Worm (Caenorhabditis elegans) whole organism, L4 larva: ENCODE results near the gene tiar-2.

Source experiments
- T20F7.1 ChIP-seq: fragments of 200-800 bp; sonication (Bioruptor generic); optimal IDR thresholded peaks from 2 replicates; lab custom pipeline; 2018; ENCODE audit warnings: mild to moderate bottlenecking, missing genetic modification characterization, missing compliant biosample characterization
- aly-2 ChIP-seq: sonication (generic microtip); optimal IDR thresholded peaks from 2 replicates; lab custom pipeline; 2018; ENCODE audit warnings: missing biosample characterization, missing genetic modification characterization
- ceh-82 ChIP-seq: sonication (generic microtip); optimal IDR thresholded peaks from 2 replicates; lab custom pipeline; 2017; ENCODE audit warnings: missing biosample characterization, missing genetic modification characterization
- ctbp-1 ChIP-seq: fragments of 200-800 bp; sonication (Bioruptor generic); IDR thresholded peaks from 2 replicates; pipeline ENCODE4 v1.3.6; 2022; ENCODE audit warnings: missing genetic modification reagents, missing genetic modification characterization, missing compliant biosample characterization
- daf-12 ChIP-seq: fragments of 150-350 bp; optimal IDR thresholded peaks from 2 replicates; lab custom pipeline; 2014; ENCODE audit warnings: missing biosample characterization, missing genetic modification reagents, missing genetic modification characterization
- daf-16 ChIP-seq, 3 experiments: sonication (generic microtip); optimal IDR thresholded peaks; 2 replicates each; lab custom pipeline; 2016 to 2017; ENCODE audit warnings: missing genetic modification characterization in 3 of 3, missing genetic modification reagents in 3 of 3, mild to moderate bottlenecking in 2 of 3, missing compliant biosample characterization in 2 of 3, missing biosample characterization in 1 of 3, moderate library complexity in 1 of 3
- daf-8 ChIP-seq: fragments of 200-800 bp; sonication (Bioruptor generic); IDR thresholded peaks from 2 replicates; pipeline ENCODE4 v1.3.6; 2022; ENCODE audit warnings: missing genetic modification characterization, missing compliant biosample characterization
- dmd-6 ChIP-seq: fragments of 200-800 bp; sonication (Bioruptor generic); IDR thresholded peaks from 2 replicates; pipeline ENCODE4 v1.3.6; 2022; ENCODE audit warnings: missing genetic modification reagents, missing genetic modification characterization, missing compliant biosample characterization
- dmd-8 ChIP-seq: fragments of 200-800 bp; sonication (Bioruptor generic); IDR thresholded peaks from 2 replicates; pipeline ENCODE4 v1.3.6; 2022; ENCODE audit warnings: missing genetic modification characterization, missing compliant biosample characterization
- dve-1 ChIP-seq: sonication (generic microtip); optimal IDR thresholded peaks from 2 replicates; lab custom pipeline; 2017; ENCODE audit warnings: antibody characterized with exemption, mild to moderate bottlenecking, missing genetic modification characterization, missing compliant biosample characterization; ENCODE audit not compliant: insufficient read depth
- hlh-11 ChIP-seq: fragments of 200-800 bp; sonication (Bioruptor generic); optimal IDR thresholded peaks from 2 replicates; lab custom pipeline; 2018; ENCODE audit warnings: mild to moderate bottlenecking, missing genetic modification characterization, missing compliant biosample characterization
- hlh-30 ChIP-seq: sonication (generic microtip); optimal IDR thresholded peaks from 2 replicates; lab custom pipeline; 2017; ENCODE audit warnings: antibody characterized with exemption, mild to moderate bottlenecking, missing genetic modification characterization, missing compliant biosample characterization; ENCODE audit not compliant: insufficient read depth
- hmg-1.1 ChIP-seq: fragments of 200-800 bp; sonication (Bioruptor generic); IDR thresholded peaks from 2 replicates; pipeline ENCODE4 v1.3.6; 2022; ENCODE audit warnings: missing genetic modification reagents, missing genetic modification characterization, missing compliant biosample characterization
- lin-13 ChIP-seq: fragments of 150-350 bp; optimal IDR thresholded peaks from 2 replicates; lab custom pipeline; 2014; ENCODE audit warnings: missing biosample characterization, missing genetic modification reagents, missing genetic modification characterization
- lin-29 ChIP-seq: fragments of 200-800 bp; sonication (Bioruptor generic); IDR thresholded peaks from 2 replicates; pipeline ENCODE4 v1.3.6; 2022; ENCODE audit warnings: missing genetic modification reagents, missing genetic modification characterization, missing compliant biosample characterization
- lir-3 ChIP-seq: sonication (generic microtip); optimal IDR thresholded peaks from 2 replicates; lab custom pipeline; 2016; ENCODE audit warnings: mild to moderate bottlenecking, missing genetic modification characterization, missing compliant biosample characterization
- mdl-1 ChIP-seq, 2 experiments: fragments of 150-350 bp in 1 of 2; sonication (generic microtip) in 1 of 2; optimal IDR thresholded peaks; 2 replicates each; lab custom pipeline; 2014 to 2017; ENCODE audit warnings: missing biosample characterization in 2 of 2, missing genetic modification characterization in 2 of 2
- mxl-2 ChIP-seq: fragments of 200-800 bp; sonication (Bioruptor generic); conservative IDR thresholded peaks from 2 replicates; pipeline ENCODE4 v1.3.6; 2022; ENCODE audit warnings: missing genetic modification reagents, missing genetic modification characterization, missing compliant biosample characterization
- mxl-3 ChIP-seq: fragments of 200-800 bp; sonication (Bioruptor generic); optimal IDR thresholded peaks from 2 replicates; lab custom pipeline; 2018; ENCODE audit warnings: mild to moderate bottlenecking, missing genetic modification characterization, missing compliant biosample characterization
- nhr-102 ChIP-seq: sonication (generic microtip); optimal IDR thresholded peaks from 2 replicates; lab custom pipeline; 2016; ENCODE audit warnings: mild to moderate bottlenecking, missing genetic modification characterization, moderate library complexity, missing compliant biosample characterization
- nhr-28 ChIP-seq: fragments of 150-350 bp; optimal IDR thresholded peaks from 2 replicates; lab custom pipeline; 2014; ENCODE audit warnings: missing biosample characterization, missing genetic modification characterization
- nhr-77 ChIP-seq: fragments of 150-350 bp; optimal IDR thresholded peaks from 2 replicates; lab custom pipeline; 2014; ENCODE audit warnings: missing biosample characterization, missing genetic modification characterization
- php-3 ChIP-seq: fragments of 200-800 bp; sonication (Bioruptor generic); IDR thresholded peaks from 2 replicates; pipeline ENCODE4 v1.3.6; 2022; ENCODE audit warnings: missing genetic modification reagents, missing genetic modification characterization, missing compliant biosample characterization
- pqm-1 ChIP-seq: sonication (generic microtip); optimal IDR thresholded peaks from 2 replicates; lab custom pipeline; 2017; ENCODE audit warnings: missing biosample characterization, missing genetic modification characterization
- unc-62 ChIP-seq, 3 experiments: fragments of 150-350 bp in 1 of 3; sonication (generic microtip); optimal IDR thresholded peaks in 2 of 3; peaks in 1 of 3; 1 replicate in 1 of 3; 2 replicates in 2 of 3; lab custom pipeline; 2014 to 2017; ENCODE audit warnings: missing biosample characterization in 3 of 3, missing genetic modification characterization in 3 of 3, missing genetic modification reagents in 3 of 3, missing genotype in 1 of 3
- vab-7 ChIP-seq: fragments of 200-800 bp; sonication (Bioruptor generic); IDR thresholded peaks from 2 replicates; pipeline ENCODE4 v1.3.6; 2022; ENCODE audit warnings: missing genetic modification reagents, missing genetic modification characterization, missing compliant biosample characterization
- zag-1 ChIP-seq: fragments of 150-350 bp; optimal IDR thresholded peaks from 2 replicates; lab custom pipeline; 2014; ENCODE audit warnings: missing biosample characterization, missing genetic modification characterization
- zip-11 ChIP-seq: fragments of 200-800 bp; sonication (Bioruptor generic); IDR thresholded peaks from 2 replicates; pipeline ENCODE4 v1.3.6; 2022; ENCODE audit warnings: missing genetic modification characterization, missing compliant biosample characterization

Gene tiar-2

DNA sequence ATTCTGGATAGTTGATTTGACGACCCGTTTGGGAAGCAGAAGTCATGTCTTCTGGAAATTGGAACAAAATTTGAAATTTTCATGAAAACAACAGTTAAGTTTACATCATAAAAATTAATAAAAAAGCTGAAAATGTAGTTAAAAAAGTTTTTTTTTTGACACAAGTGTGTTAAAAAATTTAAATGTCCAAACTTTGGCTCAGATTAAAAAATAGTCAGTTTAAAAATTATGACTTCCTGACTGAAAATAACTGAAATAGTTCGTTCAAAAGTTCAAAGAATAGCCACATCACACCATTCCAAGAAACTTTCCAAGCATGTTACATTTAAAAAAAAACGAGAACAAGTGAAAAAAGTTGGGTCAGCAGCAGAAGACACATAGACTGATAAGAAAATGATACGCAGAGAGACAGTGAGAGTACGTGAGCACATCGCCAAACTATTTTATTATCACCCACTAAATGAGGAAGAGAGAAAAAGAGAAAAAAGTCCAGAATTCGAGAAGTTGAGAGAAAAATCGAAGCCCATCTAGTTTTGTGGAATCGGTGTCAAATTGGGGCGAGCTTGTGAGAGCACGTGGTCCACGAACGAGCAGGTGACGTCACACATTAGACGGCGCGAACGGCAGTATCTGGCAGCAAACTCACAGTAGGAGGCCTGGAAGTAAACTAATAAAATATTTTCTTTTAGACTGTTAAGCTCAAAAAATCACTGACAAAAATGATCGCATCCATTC is 48.1 kb downstream of the tiar-2 start, which contains the start of gene acl-7 (continued):
- TF ChIP-seq zip-11 (GFP tag; lab: Robert Waterston, UW) (no peak), zag-1 (no peak), nhr-28 (peak; percentile 43), aly-2 (no peak), ctbp-1 (GFP tag; lab: Robert Waterston, UW) (no peak), mxl-3 (no peak), lir-3 (tag; lab: Kevin White, UChicago) (no peak), daf-12 (tag; lab: Kevin White, UChicago) (no peak), nhr-77 (tag; lab: Kevin White, UChicago) (no peak)

ce11 chrII:12818488-12818887 is 50.0 kb downstream of the tiar-2 start, which contains the start of gene Y46G5A.22:
Gene Y46G5A.22, minus strand, starts transcription at chrII:12818588.
- TF ChIP-seq vab-7 (no peak), unc-62 (GFP tag; optimal IDR thresholded peaks at IDR 0.05 in 1 of 2; lab: Kevin White, UChicago) (peak in 1 of 2 experiments; percentile 72), unc-62 (tag; optimal IDR thresholded peaks at IDR 0.05; lab: Kevin White, UChicago) (no peak), T20F7.1 (GFP tag; lab: Kevin White, UChicago) (no peak), hlh-30 (tag; lab: Kevin White, UChicago) (peak; percentile 15)

DNA sequence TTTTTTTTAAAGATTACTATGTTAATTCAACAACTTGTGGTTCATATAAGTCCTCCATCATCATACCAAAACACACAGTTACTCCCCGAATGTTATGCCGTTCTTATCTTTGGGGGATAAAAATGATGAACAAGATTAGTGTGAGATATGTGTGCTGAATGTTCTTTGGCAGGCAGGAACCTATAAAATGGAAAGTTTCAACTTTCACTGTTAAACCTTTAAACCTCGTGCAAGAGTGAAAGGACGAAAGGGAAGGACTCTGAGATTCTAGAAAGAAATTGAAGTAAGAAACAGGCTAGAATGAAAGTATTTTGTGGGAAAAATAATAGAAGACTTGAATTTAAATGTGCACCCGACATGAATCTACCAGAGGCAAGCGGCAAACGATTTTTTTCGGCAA is 51.5 kb downstream of the tiar-2 start:
- TF ChIP-seq dmd-8 (GFP tag; lab: Robert Waterston, UW): no peak
- no peak for TF ChIP-seq mxl-3
- no peak for TF ChIP-seq mxl-2
- no peak for TF ChIP-seq daf-8 (GFP tag; lab: Robert Waterston, UW)
- no peak for TF ChIP-seq pqm-1 (tag; lab: Kevin White, UChicago)
- no peak for TF ChIP-seq mdl-1 (tag; optimal IDR thresholded peaks at IDR 0.05; lab: Kevin White, UChicago)

DNA sequence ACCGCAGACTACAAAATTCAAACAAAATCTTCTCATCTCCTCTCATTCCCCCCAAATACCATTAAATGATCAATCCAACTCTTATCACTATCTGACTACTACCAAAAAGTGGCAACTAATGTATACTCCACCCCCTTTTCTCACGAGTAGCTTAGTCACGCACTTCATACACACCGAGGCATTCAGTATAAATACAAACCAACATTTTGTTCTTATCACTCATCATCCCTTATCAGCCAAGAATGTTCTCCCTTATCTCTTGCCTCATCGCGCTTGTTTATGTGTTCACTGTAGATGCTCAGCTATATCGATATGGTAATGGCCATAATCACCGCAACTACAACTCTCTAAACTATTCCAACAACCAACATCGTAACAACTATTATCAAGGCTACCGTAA is 55.0 kb downstream of the tiar-2 start, which contains the start of gene Y46G5A.36:
Gene Y46G5A.36, plus strand, starts transcription at position 243 of the 400 bp plus-strand sequence.
- peak; percentile 87 for TF ChIP-seq dve-1 (tag; lab: Kevin White, UChicago)
- peak; percentile 42 for TF ChIP-seq dmd-6
- TF ChIP-seq pqm-1 (tag; lab: Kevin White, UChicago): peak; percentile 82
- TF ChIP-seq daf-16 (GFP tag; optimal IDR thresholded peaks at IDR 0.05; lab: Kevin White, UChicago): no peak
- TF ChIP-seq daf-16 (tag; optimal IDR thresholded peaks at IDR 0.05; lab: Kevin White, UChicago): peak; percentile 89
- TF ChIP-seq nhr-28: peak; percentile 77
- TF ChIP-seq ceh-82 (tag; lab: Kevin White, UChicago): no peak
- no peak for TF ChIP-seq hmg-1.1 (GFP tag; lab: Robert Waterston, UW)
- TF ChIP-seq lin-13: no peak
- no peak for TF ChIP-seq lin-29 (GFP tag; lab: Robert Waterston, UW)
- peak in 1 of 2 experiments; percentile 34 for TF ChIP-seq mdl-1 (tag; optimal IDR thresholded peaks at IDR 0.05; lab: Kevin White, UChicago)
- TF ChIP-seq hlh-11: peak; percentile 59
- no peak for TF ChIP-seq nhr-102
- TF ChIP-seq mxl-3: peak; percentile 59
- TF ChIP-seq php-3 (GFP tag; lab: Robert Waterston, UW): peak; percentile 54; the same call in 1 of the 2 replicates
- TF ChIP-seq hlh-30 (tag; lab: Kevin White, UChicago): peak; percentile 75
